Fruit fly (Drosophila melanogaster): ENCODE results near the gene GlcAT-S.

GlcAT-S gene

dm6 chr2L:9598390-9598789, 17.9 kb upstream of the GlcAT-S start (continued):
- TF ChIP-seq Kr (GFP tag; optimal IDR thresholded peaks at IDR 0.05) (no peak), NC2β (GFP tag; optimal IDR thresholded peaks at IDR 0.05) (no peak), Atf3 (GFP tag; optimal IDR thresholded peaks at IDR 0.05) (no peak), Abd-B (GFP tag; optimal IDR thresholded peaks at IDR 0.05) (peak; percentile 61), CG18599 (GFP tag; optimal IDR thresholded peaks at IDR 0.05) (peak; percentile 43), Scr (GFP tag; IDR thresholded peaks at IDR 0.05; ENCODE audit: partially characterized antibody) (no peak), zf30C (GFP tag; optimal IDR thresholded peaks at IDR 0.05) (peak; percentile 66), CG3407 (GFP tag; optimal IDR thresholded peaks at IDR 0.05) (peak; percentile 57), CG34422 (GFP tag; IDR thresholded peaks at IDR 0.05) (peak; percentile 75; the same call in 2 of the 3 replicates), bowl (GFP tag; IDR thresholded peaks at IDR 0.05) (no peak), trh (GFP tag; optimal IDR thresholded peaks at IDR 0.05) (no peak), CG4820 (GFP tag; optimal IDR thresholded peaks at IDR 0.05) (peak; percentile 71), sens-2 (GFP tag; IDR thresholded peaks at IDR 0.05) (peak; percentile 84), Deaf1 (tag; optimal IDR thresholded peaks at IDR 0.05) (peak; percentile 53), odd (GFP tag; optimal IDR thresholded peaks at IDR 0.05) (peak; percentile 32), CG2889 (GFP tag; IDR thresholded peaks at IDR 0.05) (no peak), Dref (GFP tag; IDR thresholded peaks at IDR 0.05) (no peak), CG10565 (GFP tag; optimal IDR thresholded peaks at IDR 0.05) (no peak), CG11560 (tag; IDR thresholded peaks at IDR 0.05) (no peak), danr (GFP tag; IDR thresholded peaks at IDR 0.05) (0 out of 2 replicates have a peak, but pooled peaks have one; percentile 19), CG1024 (GFP tag; IDR thresholded peaks at IDR 0.05) (peak; percentile 51; the same call in 1 of the 2 replicates), CG8359 (GFP tag; optimal IDR thresholded peaks at IDR 0.05; ENCODE audit: borderline replicate concordance) (peak; percentile 49), pita (GFP tag; optimal IDR thresholded peaks at IDR 0.05) (no peak), pzg (GFP tag; optimal IDR thresholded peaks at IDR 0.05) (no peak), mirr (GFP tag; optimal IDR thresholded peaks at IDR 0.05) (no peak), Meics (GFP tag; optimal IDR thresholded peaks at IDR 0.05) (no peak), org-1 (GFP tag; optimal IDR thresholded peaks at IDR 0.05) (peak; percentile 62), CG5245 (GFP tag; optimal IDR thresholded peaks at IDR 0.05) (peak; percentile 55), klu (GFP tag; IDR thresholded peaks at IDR 0.05) (peak; percentile 57; the same call in 1 of the 2 replicates), CG33557 (GFP tag; optimal IDR thresholded peaks at IDR 0.05) (peak; percentile 73), Sox102F (GFP tag; optimal IDR thresholded peaks at IDR 0.05) (peak; percentile 65), Blimp-1 (GFP tag; optimal IDR thresholded peaks at IDR 0.05) (peak; percentile 67), CG8290 (GFP tag; optimal IDR thresholded peaks at IDR 0.05) (peak; percentile 35), CG8290 (tag; optimal IDR thresholded peaks at IDR 0.05) (peak in 1 of 2 experiments; percentile 20), wor (GFP tag; IDR thresholded peaks at IDR 0.05) (peak; percentile 48; the same call in 1 of the 2 replicates), vfl (GFP tag; optimal IDR thresholded peaks at IDR 0.05) (no peak), CG17186 (GFP tag; optimal IDR thresholded peaks at IDR 0.05) (no peak), ttk (GFP tag; IDR thresholded peaks at IDR 0.05) (peak; percentile 76), CG6791 (GFP tag; IDR thresholded peaks at IDR 0.05; ENCODE audit: partially characterized antibody) (no peak), CG13296 (GFP tag; optimal IDR thresholded peaks at IDR 0.05) (no peak), CG6689 (GFP tag; IDR thresholded peaks at IDR 0.05) (peak; percentile 77), CG6254 (GFP tag; optimal IDR thresholded peaks at IDR 0.05) (peak; percentile 70), Sry-δ (GFP tag; optimal IDR thresholded peaks at IDR 0.05) (no peak), CG2678 (tag; optimal IDR thresholded peaks at IDR 0.05) (no peak), Dbx (GFP tag; IDR thresholded peaks at IDR 0.05) (no peak)

Data from whole organism, embryonic.